Fruit fly (Drosophila melanogaster) whole organism, adult: ENCODE results near the gene viaf.
A peak's percentile ranks its signal among the peaks of the same experiment; 100 is the strongest.

Experiments
- CG11617 ChIP-seq: fragments of 200-800 bp; sonication (Bioruptor generic); optimal IDR thresholded peaks from 2 replicates; lab custom pipeline; 2017; ENCODE audit warnings: mild to moderate bottlenecking, missing biosample characterization, missing genetic modification reagents, missing genetic modification characterization
- CG12768 ChIP-seq: fragments of 200-800 bp; sonication (Bioruptor generic); optimal IDR thresholded peaks from 2 replicates; lab custom pipeline; 2017; ENCODE audit warnings: missing biosample characterization, missing genetic modification characterization, mild to moderate bottlenecking, moderate library complexity, missing genetic modification reagents
- CG14711 ChIP-seq: fragments of 200-800 bp; sonication (Bioruptor generic); optimal IDR thresholded peaks from 2 replicates; lab custom pipeline; 2018; ENCODE audit warnings: missing biosample characterization, mild to moderate bottlenecking, missing genetic modification characterization, moderate library complexity
- CG1620 ChIP-seq: fragments of 200-800 bp; sonication (Bioruptor generic); optimal IDR thresholded peaks from 2 replicates; lab custom pipeline; 2016; ENCODE audit warnings: missing biosample characterization, missing genetic modification characterization
- CG33017 ChIP-seq: fragments of 200-800 bp; sonication (Bioruptor generic); optimal IDR thresholded peaks from 2 replicates; lab custom pipeline; 2018; ENCODE audit warnings: missing biosample characterization, mild to moderate bottlenecking, missing genetic modification characterization, moderate library complexity
- CG5204 ChIP-seq: fragments of 200-800 bp; sonication (Bioruptor generic); optimal IDR thresholded peaks from 2 replicates; lab custom pipeline; 2016; ENCODE audit warnings: missing biosample characterization, missing genetic modification characterization
- CG7045 ChIP-seq: fragments of 200-800 bp; sonication (Bioruptor generic); optimal IDR thresholded peaks from 2 replicates; lab custom pipeline; 2017; ENCODE audit warnings: missing biosample characterization, mild to moderate bottlenecking, missing genetic modification characterization
- CG7101 ChIP-seq: fragments of 200-800 bp; sonication (Bioruptor generic); optimal IDR thresholded peaks from 2 replicates; lab custom pipeline; 2018; ENCODE audit warnings: missing biosample characterization, mild to moderate bottlenecking, missing genetic modification characterization, moderate library complexity
- Clk ChIP-seq: fragments of 200-800 bp; sonication (Bioruptor generic); optimal IDR thresholded peaks from 2 replicates; lab custom pipeline; 2017; ENCODE audit warnings: missing biosample characterization, missing genetic modification characterization
- Crg-1 ChIP-seq: fragments of 200-800 bp; sonication (Bioruptor generic); optimal IDR thresholded peaks from 2 replicates; lab custom pipeline; 2016; ENCODE audit warnings: missing biosample characterization, missing genetic modification characterization
- Hr96 ChIP-seq: fragments of 200-800 bp; sonication (Bioruptor generic); optimal IDR thresholded peaks from 2 replicates; lab custom pipeline; 2016; ENCODE audit warnings: missing biosample characterization, missing genetic modification characterization
- Mnt ChIP-seq: fragments of 200-800 bp; sonication (Bioruptor generic); optimal IDR thresholded peaks from 2 replicates; lab custom pipeline; 2016; ENCODE audit warnings: missing biosample characterization, mild to moderate bottlenecking, missing genetic modification characterization
- bab1 ChIP-seq: fragments of 200-800 bp; sonication (Bioruptor generic); optimal IDR thresholded peaks from 3 replicates; lab custom pipeline; 2019; ENCODE audit warnings: missing biosample characterization, mild to moderate bottlenecking, missing genetic modification characterization, moderate library complexity
- cic ChIP-seq: fragments of 200-800 bp; sonication (Bioruptor generic); optimal IDR thresholded peaks from 2 replicates; lab custom pipeline; 2017; ENCODE audit warnings: missing biosample characterization, mild to moderate bottlenecking, missing genetic modification characterization, moderate library complexity
- cnc ChIP-seq, 2 experiments: fragments of >200 bp; optimal IDR thresholded peaks; 2 replicates each; lab custom pipeline; 2017
- kay ChIP-seq: fragments of 200-800 bp; sonication (Bioruptor generic); peaks from one replicate; lab custom pipeline; 2016; ENCODE audit warnings: missing biosample characterization, missing genetic modification characterization, borderline replicate concordance
- ovo ChIP-seq: fragments of 200-800 bp; sonication (Bioruptor generic); optimal IDR thresholded peaks from 2 replicates; lab custom pipeline; 2016; ENCODE audit warnings: missing biosample characterization, missing genetic modification characterization
- pad ChIP-seq: fragments of 200-800 bp; sonication (Bioruptor generic); optimal IDR thresholded peaks from 3 replicates; lab custom pipeline; 2017; ENCODE audit warnings: missing biosample characterization, missing genetic modification characterization, mild to moderate bottlenecking, moderate library complexity, missing genetic modification reagents
- tj ChIP-seq: fragments of 200-800 bp; sonication (Bioruptor generic); optimal IDR thresholded peaks from 3 replicates; lab custom pipeline; 2017; ENCODE audit warnings: missing biosample characterization, mild to moderate bottlenecking, missing genetic modification characterization, moderate library complexity
- toe ChIP-seq: fragments of 200-800 bp; sonication (Bioruptor generic); optimal IDR thresholded peaks from 2 replicates; lab custom pipeline; 2016; ENCODE audit warnings: missing biosample characterization, missing genetic modification characterization

The viaf gene

DNA sequence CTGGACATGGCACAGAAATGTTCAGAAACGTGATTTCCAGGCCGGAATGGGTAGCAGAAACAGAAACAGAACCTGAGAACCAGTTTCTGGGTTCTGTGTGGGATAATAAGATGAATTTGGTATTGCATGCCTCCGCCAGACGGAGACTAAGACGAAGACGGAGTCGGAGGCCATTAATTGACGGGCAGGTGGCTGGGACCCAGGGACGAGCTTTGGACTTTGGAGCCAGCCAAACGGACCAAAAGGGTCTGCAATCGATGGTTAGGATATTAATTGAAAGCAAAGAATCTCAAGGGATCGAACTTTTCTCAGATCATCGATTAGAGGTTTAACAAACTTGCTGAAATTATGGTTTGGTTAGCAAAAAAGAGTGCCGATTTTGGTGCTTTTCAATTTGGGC is 21.3 kb upstream of the viaf start:
- TF ChIP-seq Mnt (GFP tag; lab: Kevin White, UChicago) (no peak), kay (GFP tag; lab: Kevin White, UChicago) (no peak), cnc (optimal IDR thresholded peaks at IDR 0.05; lab: Kevin White, UChicago) (no peak), bab1 (GFP tag; lab: Kevin White, UChicago) (no peak), cic (GFP tag; lab: Kevin White, UChicago) (no peak), CG5204 (GFP tag; lab: Kevin White, UChicago) (no peak)

- TF ChIP-seq CG7045 (GFP tag; lab: Kevin White, UChicago) (no peak), Clk (GFP tag; lab: Kevin White, UChicago) (no peak), cic (GFP tag; lab: Kevin White, UChicago) (no peak), cnc (optimal IDR thresholded peaks at IDR 0.05; lab: Kevin White, UChicago) (no peak), ovo (GFP tag; lab: Kevin White, UChicago) (no peak), kay (GFP tag; lab: Kevin White, UChicago) (no peak), CG12768 (GFP tag; lab: Kevin White, UChicago) (no peak), Mnt (GFP tag; lab: Kevin White, UChicago) (no peak), CG1620 (GFP tag; lab: Kevin White, UChicago) (no peak), CG14711 (tag; lab: Kevin White, UChicago) (no peak)
Observed at dm6 chr3L:12013698-12014097, 20.7 kb upstream of the viaf start.

dm6 chr3L:12007945-12008344 is 15.0 kb upstream of the viaf start:
- TF ChIP-seq CG7045 (GFP tag; lab: Kevin White, UChicago) (no peak), cic (GFP tag; lab: Kevin White, UChicago) (no peak), Clk (GFP tag; lab: Kevin White, UChicago) (no peak), CG5204 (GFP tag; lab: Kevin White, UChicago) (no peak), CG1620 (GFP tag; lab: Kevin White, UChicago) (no peak), cnc (optimal IDR thresholded peaks at IDR 0.05; lab: Kevin White, UChicago) (no peak), Crg-1 (GFP tag; lab: Kevin White, UChicago) (no peak), CG11617 (GFP tag; lab: Kevin White, UChicago) (no peak), CG14711 (tag; lab: Kevin White, UChicago) (no peak), Mnt (GFP tag; lab: Kevin White, UChicago) (no peak), bab1 (GFP tag; lab: Kevin White, UChicago) (no peak), tj (no peak), CG7101 (tag; lab: Kevin White, UChicago) (no peak), CG33017 (tag; lab: Kevin White, UChicago) (no peak), ovo (GFP tag; lab: Kevin White, UChicago) (no peak)

dm6 chr3L:12004136-12004535 is 11.2 kb upstream of the viaf start:
- TF ChIP-seq CG5204 (GFP tag; lab: Kevin White, UChicago), result no peak
- TF ChIP-seq Mnt (GFP tag; lab: Kevin White, UChicago), result no peak
- TF ChIP-seq ovo (GFP tag; lab: Kevin White, UChicago), result no peak
- no peak for TF ChIP-seq CG7045 (GFP tag; lab: Kevin White, UChicago)
- no peak for TF ChIP-seq pad
- no peak for TF ChIP-seq toe (GFP tag; lab: Kevin White, UChicago)
- TF ChIP-seq cnc (optimal IDR thresholded peaks at IDR 0.05; lab: Kevin White, UChicago), result no peak
- TF ChIP-seq cic (GFP tag; lab: Kevin White, UChicago), result no peak
- TF ChIP-seq bab1 (GFP tag; lab: Kevin White, UChicago), result no peak
- TF ChIP-seq tj, result no peak
- no peak for TF ChIP-seq CG11617 (GFP tag; lab: Kevin White, UChicago)
- TF ChIP-seq CG12768 (GFP tag; lab: Kevin White, UChicago), result no peak
- no peak for TF ChIP-seq CG33017 (tag; lab: Kevin White, UChicago)

dm6 chr3L:12003457-12003856 is 10.5 kb upstream of the viaf start:
- TF ChIP-seq Hr96 (GFP tag; lab: Kevin White, UChicago), result no peak
- peak; percentile 20 for TF ChIP-seq pad
- TF ChIP-seq bab1 (GFP tag; lab: Kevin White, UChicago), result no peak
- TF ChIP-seq cic (GFP tag; lab: Kevin White, UChicago), result no peak
- TF ChIP-seq kay (GFP tag; lab: Kevin White, UChicago), result no peak

dm6 chr3L:12002321-12003248 is 9.6 kb upstream of the viaf start, which contains the start of the genes Pop2 and CG6928:
Gene Pop2, minus strand, starts transcription at chr3L:12002915.
Gene CG6928, plus strand, starts transcription at chr3L:12003155.
- TF ChIP-seq CG11617 (GFP tag; lab: Kevin White, UChicago) (peak; percentile 47), Mnt (GFP tag; lab: Kevin White, UChicago) (peak; percentile 73), tj (peak; percentile 24), CG12768 (GFP tag; lab: Kevin White, UChicago) (peak; percentile 38), CG33017 (tag; lab: Kevin White, UChicago) (no peak), bab1 (GFP tag; lab: Kevin White, UChicago) (peak; percentile 27), kay (GFP tag; lab: Kevin White, UChicago) (no peak), CG5204 (GFP tag; lab: Kevin White, UChicago) (peak; percentile 82), Crg-1 (GFP tag; lab: Kevin White, UChicago) (peak; percentile 79), CG1620 (GFP tag; lab: Kevin White, UChicago) (peak; percentile 87), ovo (GFP tag; lab: Kevin White, UChicago) (peak; percentile 71), toe (GFP tag; lab: Kevin White, UChicago) (peak; percentile 82), Hr96 (GFP tag; lab: Kevin White, UChicago) (peak; percentile 82), CG14711 (tag; lab: Kevin White, UChicago) (peak; percentile 98), Clk (GFP tag; lab: Kevin White, UChicago) (peak; percentile 68), CG7045 (GFP tag; lab: Kevin White, UChicago) (no peak), cnc (optimal IDR thresholded peaks at IDR 0.05; lab: Kevin White, UChicago) (no peak), pad (peak; percentile 61), CG7101 (tag; lab: Kevin White, UChicago) (peak; percentile 46), cic (GFP tag; lab: Kevin White, UChicago) (no peak)
